Worm (Caenorhabditis elegans): ENCODE measurements around the gene meg-2.

DNA sequence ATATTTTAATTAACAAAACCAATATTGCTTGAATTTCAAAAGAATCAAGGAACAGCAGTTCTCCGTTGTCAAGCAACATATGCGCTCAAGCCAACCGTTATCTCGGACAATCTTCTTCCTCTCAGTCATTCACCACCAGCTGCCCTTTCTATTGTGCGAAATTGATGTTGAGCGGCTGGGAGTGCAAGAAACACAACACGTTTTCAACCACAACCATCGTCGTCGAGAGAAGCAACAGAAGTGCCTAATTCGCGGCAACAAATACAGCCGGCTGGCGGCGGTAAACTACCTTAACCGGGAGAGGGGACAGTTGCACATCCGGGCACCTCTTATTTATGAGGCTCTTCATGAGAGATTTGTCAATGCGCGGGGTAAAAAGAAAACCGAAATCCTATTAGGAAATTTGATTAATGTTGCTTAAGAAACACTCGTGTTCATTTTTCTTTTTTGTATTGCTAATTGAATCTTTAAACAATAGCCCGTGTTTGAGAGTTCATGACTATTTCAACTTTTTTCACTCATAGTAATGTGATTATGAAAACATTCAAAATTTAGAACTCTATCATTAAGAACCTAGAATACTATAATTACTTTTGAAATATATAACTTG is 44.1 kb downstream of the meg-2 start:
- no peak for TF ChIP-seq attf-5 (GFP tag; optimal IDR thresholded peaks at IDR 0.05)
- TF ChIP-seq lag-1 (GFP tag; IDR thresholded peaks at IDR 0.05): no peak
- TF ChIP-seq ztf-22 (GFP tag; optimal IDR thresholded peaks at IDR 0.05): no peak
- TF ChIP-seq nhr-120 (GFP tag; IDR thresholded peaks at IDR 0.05): no peak
- TF ChIP-seq ZK185.1 (tag; optimal IDR thresholded peaks at IDR 0.05; ENCODE audit: poor library complexity, severe bottlenecking): no peak
- TF ChIP-seq xnd-1 (tag; optimal IDR thresholded peaks at IDR 0.05): no peak
- no peak for TF ChIP-seq ama-1 (optimal IDR thresholded peaks at IDR 0.05)
- TF ChIP-seq ama-1 (GFP tag; optimal IDR thresholded peaks at IDR 0.05): no peak
- no peak for TF ChIP-seq chd-7 (tag; optimal IDR thresholded peaks at IDR 0.05)
- no peak for TF ChIP-seq nfya-2 (GFP tag; IDR thresholded peaks at IDR 0.05)
- TF ChIP-seq efl-1 (GFP tag; optimal IDR thresholded peaks at IDR 0.05): no peak

Data from whole organism, young adult.